Worm (Caenorhabditis elegans) whole organism, midembryonic: ENCODE results near the gene Y51B9A.7.
A peak's percentile ranks its signal among the peaks of the same experiment; 100 is the strongest.

Source experiments
- T22C8.4 ChIP-seq: fragments of 200-800 bp; sonication (Bioruptor generic); IDR thresholded peaks from 2 replicates; pipeline ENCODE4 v1.3.6; 2022; ENCODE audit warnings: missing genetic modification characterization, missing compliant biosample characterization
- cog-1 ChIP-seq: sonication (generic microtip); optimal IDR thresholded peaks from 2 replicates; lab custom pipeline; 2016; ENCODE audit warnings: missing genetic modification characterization, missing compliant biosample characterization
- flt-1 ChIP-seq: fragments of 200-800 bp; sonication (Bioruptor generic); IDR thresholded peaks from 2 replicates; pipeline ENCODE4 v1.3.6; 2022; ENCODE audit warnings: missing genetic modification characterization, missing compliant biosample characterization
- klf-2 ChIP-seq: fragments of 200-800 bp; sonication (Bioruptor generic); conservative IDR thresholded peaks from 2 replicates; pipeline ENCODE4 v1.3.6; 2022; ENCODE audit warnings: missing genetic modification reagents, missing genetic modification characterization, missing compliant biosample characterization
- med-1 ChIP-seq: sonication (generic microtip); optimal IDR thresholded peaks from 2 replicates; lab custom pipeline; 2017; ENCODE audit warnings: missing genetic modification characterization, mild to moderate bottlenecking, missing compliant biosample characterization, antibody characterized with exemption, missing genetic modification reagents; ENCODE audit not compliant: insufficient read depth
- ref-1 ChIP-seq: fragments of 200-800 bp; sonication (Bioruptor generic); conservative IDR thresholded peaks from 2 replicates; pipeline ENCODE4 v1.3.6; 2022; ENCODE audit warnings: missing genetic modification reagents, missing genetic modification characterization, missing compliant biosample characterization
- tab-1 ChIP-seq: fragments of 200-800 bp; sonication (Bioruptor generic); IDR thresholded peaks from 2 replicates; pipeline ENCODE4 v1.3.6; 2022; ENCODE audit warnings: missing genetic modification characterization, missing compliant biosample characterization
- ztf-23 ChIP-seq: fragments of 200-800 bp; sonication (Bioruptor generic); IDR thresholded peaks from 2 replicates; pipeline ENCODE4 v1.3.6; 2022; ENCODE audit warnings: missing genetic modification reagents, missing genetic modification characterization, missing compliant biosample characterization
- ztf-29 ChIP-seq: fragments of 200-800 bp; sonication (Bioruptor generic); IDR thresholded peaks from 2 replicates; pipeline ENCODE4 v1.3.6; 2022; ENCODE audit warnings: missing genetic modification reagents, missing genetic modification characterization, missing compliant biosample characterization

Gene Y51B9A.7

ce11 chrII:9399746-9400145 is at the start of gene Y51B9A.7:
TSS of gene Y51B9A.7 (plus strand) at chrII:9400046.
- no peak for TF ChIP-seq flt-1 (GFP tag; lab: Robert Waterston, UW)
- TF ChIP-seq ref-1 (GFP tag; lab: Robert Waterston, UW), result no peak
- no peak for TF ChIP-seq tab-1 (GFP tag; lab: Robert Waterston, UW)
- TF ChIP-seq T22C8.4 (GFP tag; lab: Robert Waterston, UW), result no peak
- no peak for TF ChIP-seq klf-2 (GFP tag; lab: Robert Waterston, UW)
- no peak for TF ChIP-seq ztf-23 (GFP tag; lab: Robert Waterston, UW)
- TF ChIP-seq ztf-29 (GFP tag; lab: Robert Waterston, UW), result no peak
- no peak for TF ChIP-seq med-1 (GFP tag; lab: Kevin White, UChicago)
- TF ChIP-seq cog-1 (tag; lab: Kevin White, UChicago), result no peak

ce11 chrII:9352669-9353068 is 47.2 kb upstream of the Y51B9A.7 start, which contains the start of the genes sdhb-1 and cup-15:
TSS of gene sdhb-1 (minus strand) at chrII:9352731.
TSS of gene cup-15 (plus strand) at chrII:9353000.
- no peak for TF ChIP-seq med-1 (GFP tag; lab: Kevin White, UChicago)
- TF ChIP-seq tab-1 (GFP tag; lab: Robert Waterston, UW), result no peak
- TF ChIP-seq ztf-29 (GFP tag; lab: Robert Waterston, UW), result no peak
- TF ChIP-seq flt-1 (GFP tag; lab: Robert Waterston, UW), result no peak

DNA sequence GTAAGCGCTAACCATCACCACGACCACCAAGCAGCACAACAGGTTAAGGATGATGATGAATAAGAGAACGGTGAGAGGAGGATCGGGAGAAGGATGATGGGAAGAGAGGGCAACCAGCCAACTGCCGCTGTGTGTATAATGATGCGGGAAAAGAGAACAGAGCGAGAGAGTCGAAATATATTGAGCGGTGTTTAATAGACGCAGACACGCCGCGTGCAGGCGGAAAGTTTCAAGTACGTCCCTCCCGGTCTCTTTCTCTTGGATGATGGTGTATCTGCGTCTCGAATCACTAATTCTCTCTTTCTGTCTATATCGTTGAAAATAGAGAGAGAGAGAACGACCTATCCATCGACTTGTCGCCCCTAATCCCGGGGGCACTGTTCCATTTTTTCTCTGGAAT is 43.1 kb upstream of the Y51B9A.7 start:
- TF ChIP-seq ref-1 (GFP tag; lab: Robert Waterston, UW) (no peak), klf-2 (GFP tag; lab: Robert Waterston, UW) (no peak), cog-1 (tag; lab: Kevin White, UChicago) (peak; percentile 27), med-1 (GFP tag; lab: Kevin White, UChicago) (no peak)

DNA sequence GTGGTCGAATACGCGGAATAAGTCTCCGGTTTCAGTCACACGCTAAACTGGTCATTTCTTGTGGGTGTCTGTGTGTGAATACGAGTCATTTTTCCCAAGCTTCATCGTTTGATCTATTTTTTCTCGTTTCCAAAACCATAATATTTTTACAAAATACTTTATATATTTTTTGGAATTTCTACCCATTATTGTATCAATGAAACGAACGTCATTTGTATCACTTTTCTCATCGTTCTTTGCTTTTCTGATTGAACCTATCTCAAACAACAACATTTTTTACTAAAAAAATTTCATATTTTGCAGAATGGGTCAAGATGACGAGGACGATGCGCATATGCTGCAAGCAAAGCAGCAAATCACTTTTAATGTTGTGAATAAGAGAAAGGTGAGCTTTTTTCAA is 41.6 kb upstream of the Y51B9A.7 start, which contains the start of gene mel-11:
Gene mel-11, plus strand, starts transcription at position 301 of the 400 bp plus-strand sequence.
- TF ChIP-seq med-1 (GFP tag; lab: Kevin White, UChicago), result no peak
- TF ChIP-seq ztf-23 (GFP tag; lab: Robert Waterston, UW), result no peak
- TF ChIP-seq klf-2 (GFP tag; lab: Robert Waterston, UW), result no peak
- TF ChIP-seq T22C8.4 (GFP tag; lab: Robert Waterston, UW), result no peak
- no peak for TF ChIP-seq tab-1 (GFP tag; lab: Robert Waterston, UW)
- no peak for TF ChIP-seq ztf-29 (GFP tag; lab: Robert Waterston, UW)
- no peak for TF ChIP-seq flt-1 (GFP tag; lab: Robert Waterston, UW)

DNA sequence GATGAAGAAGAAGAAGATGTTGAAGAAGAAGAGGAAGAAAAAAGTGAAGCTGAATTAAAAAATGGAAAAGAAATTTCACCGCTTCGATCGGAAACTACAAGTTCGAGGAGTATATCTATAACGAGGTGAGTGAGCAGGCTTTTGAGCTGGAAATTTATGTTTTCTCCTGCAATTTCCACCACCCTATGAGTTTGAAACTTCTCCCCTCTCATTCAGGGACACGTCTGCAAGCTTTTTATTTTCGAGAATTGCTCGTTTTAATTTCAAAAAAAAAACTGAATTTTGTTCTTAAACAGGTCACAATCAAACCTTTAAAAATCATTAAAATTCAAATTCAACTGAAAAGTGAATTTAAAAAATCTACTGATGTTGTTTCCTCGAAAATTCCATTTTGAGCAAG is 37.6 kb upstream of the Y51B9A.7 start:
- TF ChIP-seq T22C8.4 (GFP tag; lab: Robert Waterston, UW) (no peak), med-1 (GFP tag; lab: Kevin White, UChicago) (no peak), ztf-23 (GFP tag; lab: Robert Waterston, UW) (no peak), klf-2 (GFP tag; lab: Robert Waterston, UW) (no peak), ztf-29 (GFP tag; lab: Robert Waterston, UW) (no peak), flt-1 (GFP tag; lab: Robert Waterston, UW) (no peak), ref-1 (GFP tag; lab: Robert Waterston, UW) (no peak), tab-1 (GFP tag; lab: Robert Waterston, UW) (no peak), cog-1 (tag; lab: Kevin White, UChicago) (no peak)

DNA sequence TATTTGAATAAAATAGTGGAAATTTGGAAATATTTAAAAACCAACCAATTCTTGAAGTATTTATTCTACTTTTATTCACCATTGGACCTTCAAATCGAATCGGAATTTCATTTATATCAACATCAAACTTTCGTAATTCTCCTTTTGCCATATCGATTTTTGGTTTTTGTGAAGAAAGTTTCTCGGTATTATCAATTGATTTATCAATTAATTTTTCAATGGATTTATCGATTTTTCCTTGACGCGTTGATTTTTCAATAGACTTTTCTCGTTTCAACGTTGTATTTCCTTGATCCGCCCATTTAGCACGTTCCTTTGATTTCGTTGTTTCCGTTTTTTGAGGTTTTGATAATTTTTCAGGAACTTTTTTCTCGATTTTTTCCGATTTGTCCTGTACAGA is 30.5 kb upstream of the Y51B9A.7 start:
- TF ChIP-seq T22C8.4 (GFP tag; lab: Robert Waterston, UW), result 0 out of 2 replicates have a peak, but pooled peaks have one; percentile 6
- no peak for TF ChIP-seq ztf-23 (GFP tag; lab: Robert Waterston, UW)

DNA sequence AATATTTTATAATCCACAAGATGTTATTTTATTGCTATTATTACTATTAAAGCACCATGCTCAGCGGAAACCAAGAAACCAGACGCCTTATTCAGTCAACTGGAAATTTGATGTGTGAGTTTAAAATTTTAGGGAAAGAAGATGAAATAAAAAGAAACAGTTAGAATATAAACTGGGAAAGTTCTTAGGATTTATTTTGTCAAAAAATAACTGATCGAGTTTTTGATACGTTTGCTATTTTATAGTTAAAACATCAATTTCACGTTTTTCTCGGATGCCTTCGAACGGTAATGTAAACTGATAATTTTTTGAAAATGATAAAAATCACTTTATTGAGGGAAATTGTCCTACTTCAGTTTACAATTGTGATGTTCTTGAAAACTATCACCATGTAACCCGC is 27.5 kb upstream of the Y51B9A.7 start, which contains the start of gene C06C3.3:
Gene C06C3.3, minus strand, starts transcription at position 101 of the 400 bp plus-strand sequence.
- TF ChIP-seq T22C8.4 (GFP tag; lab: Robert Waterston, UW), result no peak
- no peak for TF ChIP-seq ztf-23 (GFP tag; lab: Robert Waterston, UW)
- no peak for TF ChIP-seq ztf-29 (GFP tag; lab: Robert Waterston, UW)
- no peak for TF ChIP-seq flt-1 (GFP tag; lab: Robert Waterston, UW)

ce11 chrII:9372991-9373390 is 26.9 kb upstream of the Y51B9A.7 start, which contains the start of gene C06C3.4:
TSS of gene C06C3.4 (plus strand) at chrII:9373291.
- no peak for TF ChIP-seq T22C8.4 (GFP tag; lab: Robert Waterston, UW)
- no peak for TF ChIP-seq cog-1 (tag; lab: Kevin White, UChicago)
- TF ChIP-seq ref-1 (GFP tag; lab: Robert Waterston, UW), result no peak
- TF ChIP-seq tab-1 (GFP tag; lab: Robert Waterston, UW), result no peak
- TF ChIP-seq ztf-29 (GFP tag; lab: Robert Waterston, UW), result no peak
- no peak for TF ChIP-seq ztf-23 (GFP tag; lab: Robert Waterston, UW)
- no peak for TF ChIP-seq klf-2 (GFP tag; lab: Robert Waterston, UW)
- TF ChIP-seq med-1 (GFP tag; lab: Kevin White, UChicago), result no peak
- TF ChIP-seq flt-1 (GFP tag; lab: Robert Waterston, UW), result no peak

- TF ChIP-seq ref-1 (GFP tag; lab: Robert Waterston, UW) (no peak), klf-2 (GFP tag; lab: Robert Waterston, UW) (no peak), flt-1 (GFP tag; lab: Robert Waterston, UW) (no peak), cog-1 (tag; lab: Kevin White, UChicago) (no peak), ztf-23 (GFP tag; lab: Robert Waterston, UW) (no peak), med-1 (GFP tag; lab: Kevin White, UChicago) (no peak), ztf-29 (GFP tag; lab: Robert Waterston, UW) (no peak), tab-1 (GFP tag; lab: Robert Waterston, UW) (no peak), T22C8.4 (GFP tag; lab: Robert Waterston, UW) (no peak)
Measured at ce11 chrII:9374807-9375206, 25.0 kb upstream of the Y51B9A.7 start, which contains the start of gene C06C3.12. TSS of gene C06C3.12 (plus strand) at chrII:9375107.
